Worm (Caenorhabditis elegans) whole organism, late embryonic: Measurements from ENCODE around the gene hil-6.

Experiments
- C08G9.2 ChIP-seq: sonication (generic microtip); optimal IDR thresholded peaks from 2 replicates; lab custom pipeline; 2016; ENCODE audit warnings: mild to moderate bottlenecking, missing genetic modification characterization, moderate library complexity, missing compliant biosample characterization
- C38D4.7 ChIP-seq: fragments of 200-800 bp; sonication (Bioruptor generic); optimal IDR thresholded peaks from 2 replicates; lab custom pipeline; 2018; ENCODE audit warnings: mild to moderate bottlenecking, missing genetic modification characterization, moderate library complexity, missing compliant biosample characterization
- K02D7.2 ChIP-seq: sonication (generic microtip); optimal IDR thresholded peaks from 2 replicates; lab custom pipeline; 2017; ENCODE audit warnings: mild to moderate bottlenecking, missing genetic modification characterization, missing compliant biosample characterization
- T23F11.4 ChIP-seq: fragments of 200-800 bp; sonication (Bioruptor generic); optimal IDR thresholded peaks from 2 replicates; lab custom pipeline; 2018; ENCODE audit warnings: mild to moderate bottlenecking, missing genetic modification characterization, missing compliant biosample characterization
- ama-1 ChIP-seq: fragments of 150-350 bp; optimal IDR thresholded peaks from 2 replicates; lab custom pipeline; 2014
- ceh-14 ChIP-seq: sonication (generic microtip); optimal IDR thresholded peaks from 2 replicates; lab custom pipeline; 2016; ENCODE audit warnings: missing genotype, missing genetic modification characterization, missing compliant biosample characterization
- ceh-19 ChIP-seq: fragments of 200-800 bp; sonication (Bioruptor generic); optimal IDR thresholded peaks from 2 replicates; lab custom pipeline; 2018; ENCODE audit warnings: mild to moderate bottlenecking, missing genetic modification characterization, missing compliant biosample characterization
- ceh-34 ChIP-seq: sonication (generic microtip); optimal IDR thresholded peaks from 2 replicates; lab custom pipeline; 2016; ENCODE audit warnings: mild to moderate bottlenecking, missing genetic modification characterization, missing compliant biosample characterization
- ceh-48 ChIP-seq: sonication (generic microtip); optimal IDR thresholded peaks from 2 replicates; lab custom pipeline; 2016; ENCODE audit warnings: missing genetic modification characterization, inconsistent platforms, missing compliant biosample characterization
- ceh-9 ChIP-seq: sonication (generic microtip); optimal IDR thresholded peaks from 2 replicates; lab custom pipeline; 2016; ENCODE audit warnings: mild to moderate bottlenecking, missing genetic modification characterization, inconsistent platforms, missing compliant biosample characterization
- dve-1 ChIP-seq: sonication (generic microtip); optimal IDR thresholded peaks from 2 replicates; lab custom pipeline; 2017; ENCODE audit warnings: antibody characterized with exemption, mild to moderate bottlenecking, missing genetic modification characterization, missing compliant biosample characterization
- elt-2 ChIP-seq: sonication (generic microtip); optimal IDR thresholded peaks from 2 replicates; lab custom pipeline; 2016; ENCODE audit warnings: missing genetic modification reagents, missing genetic modification characterization, missing compliant biosample characterization
- eyg-1 ChIP-seq: sonication (generic microtip); optimal IDR thresholded peaks from 2 replicates; lab custom pipeline; 2016; ENCODE audit warnings: missing genotype, missing genetic modification characterization, missing compliant biosample characterization
- fax-1 ChIP-seq: sonication (generic microtip); optimal IDR thresholded peaks from 2 replicates; lab custom pipeline; 2016; ENCODE audit warnings: missing genotype, missing genetic modification characterization, missing compliant biosample characterization
- fkh-10 ChIP-seq: fragments of 150-350 bp; optimal IDR thresholded peaks from 2 replicates; lab custom pipeline; 2014; ENCODE audit warnings: missing biosample characterization, missing genetic modification reagents, missing genetic modification characterization
- fkh-6 ChIP-seq: sonication (generic microtip); optimal IDR thresholded peaks from 2 replicates; lab custom pipeline; 2016; ENCODE audit warnings: missing genetic modification characterization, missing compliant biosample characterization
- hlh-13 ChIP-seq: fragments of 200-800 bp; sonication (Bioruptor generic); optimal IDR thresholded peaks from 2 replicates; lab custom pipeline; 2018; ENCODE audit warnings: mild to moderate bottlenecking, missing genetic modification characterization, missing compliant biosample characterization
- madf-2 ChIP-seq: sonication (generic microtip); optimal IDR thresholded peaks from 2 replicates; lab custom pipeline; 2017; ENCODE audit warnings: missing genetic modification characterization, missing compliant biosample characterization
- mec-3 ChIP-seq: sonication (generic microtip); optimal IDR thresholded peaks from 2 replicates; lab custom pipeline; 2016; ENCODE audit warnings: borderline replicate concordance, missing genetic modification characterization, missing compliant biosample characterization
- nfya-1 ChIP-seq: sonication (generic microtip); optimal IDR thresholded peaks from 2 replicates; lab custom pipeline; 2017; ENCODE audit warnings: missing genetic modification characterization, mild to moderate bottlenecking, missing compliant biosample characterization, antibody characterized with exemption, moderate library complexity
- pha-2 ChIP-seq: sonication (generic microtip); optimal IDR thresholded peaks from 2 replicates; lab custom pipeline; 2017; ENCODE audit warnings: mild to moderate bottlenecking, missing genetic modification characterization, missing compliant biosample characterization
- pros-1 ChIP-seq: fragments of 150-350 bp; optimal IDR thresholded peaks from 2 replicates; lab custom pipeline; 2014; ENCODE audit warnings: missing biosample characterization, missing genetic modification reagents, missing genetic modification characterization
- rnt-1 ChIP-seq: sonication (generic microtip); optimal IDR thresholded peaks from 2 replicates; lab custom pipeline; 2016; ENCODE audit warnings: missing genetic modification characterization, missing compliant biosample characterization
- sdc-2 ChIP-seq: sonication (generic microtip); optimal IDR thresholded peaks from 2 replicates; lab custom pipeline; 2016; ENCODE audit warnings: missing genotype, missing genetic modification characterization, missing compliant biosample characterization
- sox-4 ChIP-seq: sonication (generic microtip); optimal IDR thresholded peaks from 2 replicates; lab custom pipeline; 2017; ENCODE audit warnings: mild to moderate bottlenecking, missing genetic modification characterization, inconsistent platforms, missing compliant biosample characterization
- unc-42 ChIP-seq: sonication (generic microtip); optimal IDR thresholded peaks from 2 replicates; lab custom pipeline; 2016; ENCODE audit warnings: missing genotype, missing genetic modification characterization, missing compliant biosample characterization
- unc-55 ChIP-seq: sonication (generic microtip); optimal IDR thresholded peaks from 2 replicates; lab custom pipeline; 2017; ENCODE audit warnings: missing biosample characterization, missing genetic modification reagents, missing genetic modification characterization
- unc-86 ChIP-seq: sonication (generic microtip); optimal IDR thresholded peaks from 2 replicates; lab custom pipeline; 2016; ENCODE audit warnings: missing genetic modification characterization, missing compliant biosample characterization
- zip-5 ChIP-seq: sonication (generic microtip); optimal IDR thresholded peaks from 2 replicates; lab custom pipeline; 2016; ENCODE audit warnings: missing genetic modification characterization, missing compliant biosample characterization
- ztf-16 ChIP-seq: sonication (generic microtip); optimal IDR thresholded peaks from 2 replicates; lab custom pipeline; 2017; ENCODE audit warnings: missing genetic modification characterization, missing compliant biosample characterization

Gene hil-6

DNA sequence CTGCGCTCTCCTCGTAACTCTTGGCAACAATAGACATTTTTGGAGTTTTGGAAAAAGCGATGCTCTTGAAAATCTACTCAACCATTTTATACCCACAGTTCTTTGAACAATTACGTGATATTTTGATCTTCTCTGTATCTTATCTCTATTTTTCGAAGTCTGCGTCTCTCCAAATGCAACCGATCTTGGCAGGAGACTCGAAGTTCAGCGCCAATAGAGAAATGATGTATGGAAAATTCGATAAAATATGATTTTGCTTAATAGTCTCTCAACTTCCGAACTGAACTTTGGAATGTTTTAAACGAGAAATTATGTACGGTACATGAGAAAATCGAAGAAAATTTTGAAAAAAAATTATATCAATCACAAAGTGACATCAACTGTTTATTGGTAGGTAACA lies 18.8 kb upstream of the hil-6 start, which contains the start of gene comt-4:
TSS of gene comt-4 (minus strand) at position 50 of the 400 bp plus-strand sequence.
- TF ChIP-seq K02D7.2 (tag; lab: Kevin White, UChicago) (no peak), sox-4 (tag; lab: Kevin White, UChicago) (no peak), ceh-34 (tag; lab: Kevin White, UChicago) (no peak), elt-2 (no peak), pros-1 (no peak), fax-1 (tag; lab: Kevin White, UChicago) (no peak), ceh-14 (tag; lab: Kevin White, UChicago) (no peak), C08G9.2 (tag; lab: Kevin White, UChicago) (no peak), ceh-48 (no peak), mec-3 (no peak)

DNA sequence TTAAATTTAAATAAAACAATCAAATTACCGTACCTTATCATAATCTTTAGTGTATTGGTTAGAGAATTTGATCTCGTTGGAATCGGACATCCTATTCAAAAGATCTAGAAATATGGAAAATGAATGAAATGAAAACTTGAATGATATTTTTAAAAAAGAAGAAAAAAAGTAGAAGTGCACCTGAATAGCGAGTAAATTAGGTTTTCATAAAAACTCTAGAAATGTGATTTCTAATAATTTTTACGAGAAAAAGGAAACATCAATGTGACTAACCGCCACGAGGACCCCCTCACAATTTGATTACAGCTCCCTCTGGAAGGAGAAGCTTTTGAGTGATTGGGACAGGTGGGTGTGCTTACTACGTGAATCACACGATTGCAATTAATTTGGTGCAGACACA lies 14.6 kb upstream of the hil-6 start, which contains the start of gene Y40B10A.5:
TSS of gene Y40B10A.5 (minus strand) at position 101 of the 400 bp plus-strand sequence.
- no peak for TF ChIP-seq fkh-10 (GFP tag; lab: Kevin White, UChicago)
- TF ChIP-seq ztf-16 (tag; lab: Kevin White, UChicago) = no peak
- no peak for TF ChIP-seq unc-42 (tag; lab: Kevin White, UChicago)
- no peak for TF ChIP-seq sox-4 (tag; lab: Kevin White, UChicago)
- no peak for TF ChIP-seq hlh-13
- TF ChIP-seq madf-2 (tag; lab: Kevin White, UChicago) = no peak
- TF ChIP-seq unc-86 (tag; lab: Kevin White, UChicago) = no peak
- no peak for TF ChIP-seq zip-5
- TF ChIP-seq, all 69 proteins: peak for 0

DNA sequence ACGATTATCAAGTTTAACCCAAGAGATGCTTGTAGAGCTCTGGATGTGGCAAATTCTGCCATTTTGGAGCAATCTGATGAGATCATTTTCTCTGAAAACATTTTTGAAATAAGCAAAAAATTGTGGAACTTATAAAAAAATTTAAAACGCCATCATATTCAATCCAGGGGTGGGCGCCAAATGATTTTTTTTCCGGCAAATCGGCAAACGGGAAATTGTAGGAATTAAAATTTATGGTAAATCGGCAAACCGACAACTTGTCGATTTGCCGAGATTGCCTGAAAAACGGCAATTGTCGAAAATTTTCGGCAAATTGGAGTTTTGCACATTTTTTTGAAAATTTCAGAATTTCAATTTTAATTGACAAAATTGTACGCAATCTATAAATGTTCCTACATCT lies 4.2 kb upstream of the hil-6 start, which contains the start of gene srab-23:
TSS of gene srab-23 (minus strand) at position 101 of the 400 bp plus-strand sequence.
- TF ChIP-seq C38D4.7 (GFP tag; lab: Kevin White, UChicago) (no peak), ceh-48 (no peak), ceh-19 (GFP tag; lab: Kevin White, UChicago) (no peak), nfya-1 (tag; lab: Kevin White, UChicago) (no peak), madf-2 (tag; lab: Kevin White, UChicago) (no peak), T23F11.4 (no peak), fkh-10 (GFP tag; lab: Kevin White, UChicago) (no peak), rnt-1 (no peak)
- TF ChIP-seq, all 69 proteins: peak for 0

DNA sequence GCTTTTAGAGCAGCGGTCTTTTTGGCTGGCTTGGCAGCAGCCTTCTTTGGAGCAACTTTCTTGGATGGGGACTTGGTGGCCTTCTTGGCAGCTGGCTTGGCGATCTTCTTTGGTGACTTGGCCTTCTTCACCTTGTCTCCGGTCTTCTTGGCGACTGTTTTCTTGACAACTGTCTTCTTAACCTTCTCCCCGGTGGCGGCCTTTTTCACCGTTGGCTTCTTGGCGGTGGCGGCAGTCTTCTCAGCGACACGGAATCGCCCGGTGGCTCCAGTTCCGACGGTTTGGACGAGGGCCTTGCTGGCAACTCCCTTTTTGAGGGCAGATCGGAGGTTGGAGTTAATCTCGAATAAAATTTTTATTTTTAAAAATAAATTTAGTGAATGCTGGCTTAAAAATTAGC lies 693 bp downstream of the hil-6 start:
- no peak for TF ChIP-seq fkh-6 (tag; lab: Kevin White, UChicago)
- TF ChIP-seq sdc-2 (tag; lab: Kevin White, UChicago) = no peak
- no peak for TF ChIP-seq pha-2 (tag; lab: Kevin White, UChicago)
- no peak for TF ChIP-seq ama-1 (lab: Kevin White, UChicago)
- no peak for TF ChIP-seq sox-4 (tag; lab: Kevin White, UChicago)
- no peak for TF ChIP-seq eyg-1 (tag; lab: Kevin White, UChicago)
- no peak for TF ChIP-seq dve-1
- TF ChIP-seq T23F11.4 = no peak

DNA sequence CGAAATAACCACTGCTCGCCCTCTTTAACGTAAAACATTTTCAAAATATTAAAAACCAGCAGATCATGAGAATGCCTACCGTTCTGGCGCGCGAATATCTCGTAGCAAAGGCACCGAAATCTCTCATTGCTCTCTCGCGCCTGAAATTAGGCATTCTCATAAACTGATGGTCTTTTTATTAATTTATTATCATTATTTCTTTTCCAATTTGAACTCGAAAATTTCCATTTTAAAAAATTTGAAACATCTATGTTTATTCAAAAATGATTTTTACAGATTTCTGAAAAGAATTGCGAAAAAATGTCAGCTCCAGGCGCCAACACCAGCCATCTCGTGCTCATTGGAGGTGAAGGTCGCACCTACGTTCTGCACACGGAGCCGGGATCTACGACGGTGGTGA lies 1.5 kb downstream of the hil-6 start, which contains the start of gene F59A7.12:
TSS of gene F59A7.12 (plus strand) at position 301 of the 400 bp plus-strand sequence.
- TF ChIP-seq unc-55 = no peak
- TF ChIP-seq unc-86 (tag; lab: Kevin White, UChicago) = no peak
- TF ChIP-seq sox-4 (tag; lab: Kevin White, UChicago) = no peak
- TF ChIP-seq madf-2 (tag; lab: Kevin White, UChicago) = no peak
- TF ChIP-seq ceh-9 (tag; lab: Kevin White, UChicago) = no peak
- TF ChIP-seq unc-42 (tag; lab: Kevin White, UChicago) = no peak

DNA sequence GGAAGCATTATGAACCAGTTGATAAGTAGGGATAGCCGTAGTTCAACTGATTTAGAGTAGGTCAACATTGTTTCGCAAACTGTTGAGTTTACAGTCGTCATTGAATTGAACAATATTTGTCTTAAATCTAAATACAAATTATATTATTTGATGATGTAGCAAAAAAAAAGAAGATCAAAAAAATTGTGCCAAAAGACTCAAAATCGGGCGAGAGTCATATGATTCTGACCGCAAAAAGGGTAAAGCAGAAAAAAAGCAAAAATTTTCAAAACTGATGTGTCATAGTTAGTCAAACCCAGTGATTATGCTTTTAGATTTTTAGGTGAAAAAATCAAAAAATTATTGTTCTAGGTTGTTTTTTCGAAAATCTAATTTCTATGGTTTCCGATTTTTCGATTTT lies 3.6 kb downstream of the hil-6 start, which contains the start of gene srab-13:
TSS of gene srab-13 (minus strand) at position 101 of the 400 bp plus-strand sequence.
- no peak for TF ChIP-seq ztf-16 (tag; lab: Kevin White, UChicago)
- no peak for TF ChIP-seq eyg-1 (tag; lab: Kevin White, UChicago)
